Fruit fly (Drosophila melanogaster) whole organism, embryonic: ENCODE results near the gene Prp39.

Experiments used
- Adf1 ChIP-seq: fragments of 200-800 bp; sonication (Bioruptor generic); IDR thresholded peaks from 2 replicates; pipeline ENCODE4 v1.3.6; 2022; ENCODE audit warnings: missing biosample characterization, missing genetic modification characterization
- CG10321 ChIP-seq: fragments of 200-800 bp; sonication (Bioruptor generic); IDR thresholded peaks from 2 replicates; pipeline ENCODE4 v1.3.6; 2022; ENCODE audit warnings: missing biosample characterization, missing genetic modification characterization
- CG10366 ChIP-seq: fragments of 200-800 bp; sonication (Bioruptor generic); IDR thresholded peaks from 2 replicates; pipeline ENCODE4 v1.3.6; 2022; ENCODE audit warnings: missing biosample characterization, missing genetic modification characterization
- CG10979 ChIP-seq: fragments of 200-800 bp; sonication (Bioruptor generic); optimal IDR thresholded peaks from 2 replicates; lab custom pipeline; 2018; ENCODE audit warnings: missing biosample characterization, mild to moderate bottlenecking, missing genetic modification characterization, moderate library complexity
- CG11398 ChIP-seq: fragments of 200-800 bp; sonication (Bioruptor generic); optimal IDR thresholded peaks from 2 replicates; lab custom pipeline; 2016; ENCODE audit warnings: missing biosample characterization, missing genetic modification characterization
- CG11560 ChIP-seq: fragments of 200-800 bp; sonication (Bioruptor generic); IDR thresholded peaks from 3 replicates; pipeline ENCODE4 v1.3.6; 2022; ENCODE audit warnings: missing biosample characterization, missing genetic modification characterization
- CG15073 ChIP-seq: fragments of 200-800 bp; sonication (Bioruptor generic); optimal IDR thresholded peaks from 2 replicates; lab custom pipeline; 2016; ENCODE audit warnings: missing biosample characterization, missing genetic modification characterization
- CG15479 ChIP-seq: fragments of 200-800 bp; sonication (Bioruptor generic); optimal IDR thresholded peaks from 3 replicates; lab custom pipeline; 2019; ENCODE audit warnings: missing biosample characterization, mild to moderate bottlenecking, missing genetic modification characterization, moderate library complexity
- CG15601 ChIP-seq: fragments of 200-800 bp; sonication (Bioruptor generic); optimal IDR thresholded peaks from 3 replicates; lab custom pipeline; 2019; ENCODE audit warnings: missing biosample characterization, mild to moderate bottlenecking, missing genetic modification characterization, moderate library complexity
- CG1603 ChIP-seq: fragments of 200-800 bp; sonication (Bioruptor generic); optimal IDR thresholded peaks from 2 replicates; lab custom pipeline; 2019; ENCODE audit warnings: missing biosample characterization, mild to moderate bottlenecking, missing genetic modification characterization, moderate library complexity
- CG1792 ChIP-seq: fragments of 200-800 bp; sonication (Bioruptor generic); optimal IDR thresholded peaks from 2 replicates; lab custom pipeline; 2016; ENCODE audit warnings: missing biosample characterization, missing genetic modification characterization
- CG2199 ChIP-seq: fragments of 200-800 bp; sonication (Bioruptor generic); IDR thresholded peaks from 3 replicates; pipeline ENCODE4 v1.3.6; 2022; ENCODE audit warnings: missing biosample characterization, missing genetic modification characterization
- CG4617 ChIP-seq: fragments of 200-800 bp; sonication (Bioruptor generic); optimal IDR thresholded peaks from 3 replicates; lab custom pipeline; 2016; ENCODE audit warnings: missing biosample characterization, missing genetic modification characterization, borderline replicate concordance
- CTCF ChIP-seq: fragments of 200-800 bp; sonication (Bioruptor generic); optimal IDR thresholded peaks from 2 replicates; lab custom pipeline; 2017; ENCODE audit warnings: missing biosample characterization, mild to moderate bottlenecking, missing genetic modification characterization, moderate library complexity
- CrebB ChIP-seq: fragments of 200-800 bp; sonication (Bioruptor generic); optimal IDR thresholded peaks from 3 replicates; lab custom pipeline; 2018; ENCODE audit warnings: missing biosample characterization, mild to moderate bottlenecking, missing genetic modification characterization
- D ChIP-seq, 2 experiments: fragments of 200-800 bp in 1 of 2; fragments of >200 bp in 1 of 2; sonication (Bioruptor generic) in 1 of 2; optimal IDR thresholded peaks; 2 replicates in 1 of 2; 3 replicates in 1 of 2; lab custom pipeline; 2017; ENCODE audit warnings: mild to moderate bottlenecking in 1 of 2, missing biosample characterization in 1 of 2, missing genetic modification characterization in 1 of 2, missing genetic modification reagents in 1 of 2
- Dll ChIP-seq: fragments of 200-800 bp; sonication (Bioruptor generic); IDR thresholded peaks from 4 replicates; pipeline ENCODE4 v1.3.6; 2022; ENCODE audit warnings: missing biosample characterization, missing genetic modification characterization; ENCODE audit not compliant: partially characterized antibody
- Hr39 ChIP-seq: fragments of >200 bp; optimal IDR thresholded peaks from 2 replicates; lab custom pipeline; 2017
- Hr51 ChIP-seq, 2 experiments: fragments of 200-800 bp; sonication (Bioruptor generic); optimal IDR thresholded peaks; 2 replicates in 1 of 2; 3 replicates in 1 of 2; lab custom pipeline; 2016 to 2018; ENCODE audit warnings: missing biosample characterization in 2 of 2, missing genetic modification characterization in 2 of 2, mild to moderate bottlenecking in 1 of 2, moderate library complexity in 1 of 2
- Med ChIP-seq: fragments of 200-800 bp; sonication (Bioruptor generic); peaks from one replicate; lab custom pipeline; 2016; ENCODE audit warnings: missing biosample characterization, missing genetic modification characterization, mild to moderate bottlenecking, inconsistent platforms, moderate library complexity
- Mes4 ChIP-seq: fragments of 200-800 bp; sonication (Bioruptor generic); optimal IDR thresholded peaks from 2 replicates; lab custom pipeline; 2016; ENCODE audit warnings: missing biosample characterization, missing genetic modification characterization
- NFAT ChIP-seq: fragments of 200-800 bp; sonication (Bioruptor generic); IDR thresholded peaks from 2 replicates; pipeline ENCODE4 v1.3.6; 2022; ENCODE audit warnings: missing biosample characterization, missing genetic modification characterization
- Nf-YC ChIP-seq: fragments of 200-800 bp; optimal IDR thresholded peaks from 3 replicates; lab custom pipeline; 2019; ENCODE audit warnings: missing biosample characterization, mild to moderate bottlenecking, missing genetic modification characterization, moderate library complexity
- Oli ChIP-seq: fragments of 200-800 bp; sonication (Bioruptor generic); optimal IDR thresholded peaks from 2 replicates; lab custom pipeline; 2018; ENCODE audit warnings: missing biosample characterization, mild to moderate bottlenecking, missing genetic modification characterization, moderate library complexity
- Stat92E ChIP-seq, 3 experiments: fragments of >200 bp in 2 of 3; fragments of 200-800 bp in 1 of 3; sonication (Bioruptor generic) in 1 of 3; optimal IDR thresholded peaks; 2 replicates each; lab custom pipeline; 2017 to 2019; ENCODE audit warnings: missing biosample characterization in 3 of 3, missing genetic modification characterization in 3 of 3, mild to moderate bottlenecking in 1 of 3, moderate library complexity in 1 of 3
- Tbp ChIP-seq: fragments of >200 bp; optimal IDR thresholded peaks from 2 replicates; lab custom pipeline; 2018; ENCODE audit warnings: missing biosample characterization, missing genetic modification characterization
- Trl ChIP-seq, 3 experiments: fragments of >200 bp in 2 of 3; fragments of 200-800 bp in 1 of 3; sonication (Bioruptor generic) in 1 of 3; optimal IDR thresholded peaks; 2 replicates in 1 of 3; 3 replicates in 2 of 3; lab custom pipeline; 2016 to 2017; ENCODE audit warnings: missing biosample characterization in 1 of 3, missing genetic modification characterization in 1 of 3
- abd-A ChIP-seq: fragments of 200-800 bp; sonication (Bioruptor generic); optimal IDR thresholded peaks from 3 replicates; lab custom pipeline; 2019; ENCODE audit warnings: missing biosample characterization, mild to moderate bottlenecking, missing genetic modification characterization, moderate library complexity
- az2 ChIP-seq: fragments of 200-800 bp; sonication (Bioruptor generic); optimal IDR thresholded peaks from 3 replicates; lab custom pipeline; 2016; ENCODE audit warnings: missing biosample characterization, missing genetic modification characterization
- br ChIP-seq: fragments of >200 bp; optimal IDR thresholded peaks from 2 replicates; lab custom pipeline; 2017
- croc ChIP-seq: fragments of 200-800 bp; sonication (Bioruptor generic); conservative IDR thresholded peaks from 3 replicates; pipeline ENCODE4 v1.3.6; 2022; ENCODE audit warnings: missing biosample characterization, missing genetic modification characterization
- eve ChIP-seq, 2 experiments: fragments of >200 bp; optimal IDR thresholded peaks; 2 replicates each; lab custom pipeline; 2017; ENCODE audit warnings: missing biosample characterization in 2 of 2, missing genetic modification characterization in 2 of 2
- grn ChIP-seq: fragments of 200-800 bp; sonication (Bioruptor generic); optimal IDR thresholded peaks from 3 replicates; lab custom pipeline; 2017; ENCODE audit warnings: missing biosample characterization, missing genetic modification characterization
- gsb-n ChIP-seq: fragments of 200-800 bp; sonication (Bioruptor generic); optimal IDR thresholded peaks from 3 replicates; lab custom pipeline; 2018; ENCODE audit warnings: missing biosample characterization, mild to moderate bottlenecking, missing genetic modification characterization
- hbn ChIP-seq: fragments of 200-800 bp; sonication (Bioruptor generic); IDR thresholded peaks from 2 replicates; pipeline ENCODE4 v1.3.6; 2022; ENCODE audit warnings: missing biosample characterization, missing genetic modification characterization; ENCODE audit not compliant: partially characterized antibody
- hkb ChIP-seq, 2 experiments: fragments of 200-800 bp in 1 of 2; fragments of >200 bp in 1 of 2; sonication (Bioruptor generic) in 1 of 2; IDR thresholded peaks in 1 of 2; optimal IDR thresholded peaks in 1 of 2; 2 replicates each; pipeline versions ENCODE4 v1.3.6 to Lab custom; 2017 to 2022; ENCODE audit warnings: missing biosample characterization in 1 of 2, missing genetic modification characterization in 1 of 2
- hth ChIP-seq: fragments of >200 bp; optimal IDR thresholded peaks from 2 replicates; lab custom pipeline; 2017; ENCODE audit warnings: inconsistent platforms
- luna ChIP-seq: fragments of 200-800 bp; sonication (Bioruptor generic); optimal IDR thresholded peaks from 2 replicates; lab custom pipeline; 2016; ENCODE audit warnings: missing biosample characterization, missing genetic modification characterization
- maf-S ChIP-seq: fragments of 200-800 bp; sonication (Bioruptor generic); optimal IDR thresholded peaks from 2 replicates; lab custom pipeline; 2016; ENCODE audit warnings: missing biosample characterization, missing genetic modification characterization
- mld ChIP-seq: fragments of 200-800 bp; sonication (Bioruptor generic); IDR thresholded peaks from 3 replicates; pipeline ENCODE4 v1.3.6; 2022; ENCODE audit warnings: missing biosample characterization, missing genetic modification characterization; ENCODE audit not compliant: partially characterized antibody
- nerfin-1 ChIP-seq: fragments of 200-800 bp; sonication (Bioruptor generic); optimal IDR thresholded peaks from 3 replicates; lab custom pipeline; 2019; ENCODE audit warnings: missing biosample characterization, mild to moderate bottlenecking, missing genetic modification characterization, moderate library complexity
- nmo ChIP-seq: fragments of 200-800 bp; sonication (Bioruptor generic); optimal IDR thresholded peaks from 2 replicates; lab custom pipeline; 2018; ENCODE audit warnings: missing biosample characterization, mild to moderate bottlenecking, missing genetic modification characterization, moderate library complexity
- p53 ChIP-seq: fragments of 200-800 bp; sonication (Bioruptor generic); optimal IDR thresholded peaks from 2 replicates; lab custom pipeline; 2016; ENCODE audit warnings: missing biosample characterization, missing genetic modification characterization
- pfk ChIP-seq: fragments of 200-800 bp; sonication (Bioruptor generic); optimal IDR thresholded peaks from 2 replicates; lab custom pipeline; 2018; ENCODE audit warnings: missing biosample characterization, mild to moderate bottlenecking, missing genetic modification characterization, moderate library complexity
- sisA ChIP-seq: fragments of 200-800 bp; sonication (Bioruptor generic); IDR thresholded peaks from 2 replicates; pipeline ENCODE4 v1.3.6; 2022; ENCODE audit warnings: missing biosample characterization, missing genetic modification characterization
- sqz ChIP-seq: fragments of 200-800 bp; sonication (Bioruptor generic); optimal IDR thresholded peaks from 3 replicates; lab custom pipeline; 2018; ENCODE audit warnings: missing biosample characterization, mild to moderate bottlenecking, missing genetic modification characterization
- sr ChIP-seq: fragments of 200-800 bp; sonication (Bioruptor generic); IDR thresholded peaks from 3 replicates; pipeline ENCODE4 v1.3.6; 2022; ENCODE audit warnings: missing biosample characterization, missing genetic modification characterization
- tgo ChIP-seq: fragments of 200-800 bp; sonication (Bioruptor generic); IDR thresholded peaks from 3 replicates; pipeline ENCODE4 v1.3.6; 2022; ENCODE audit warnings: missing biosample characterization, missing genetic modification characterization
- tio ChIP-seq: fragments of 200-800 bp; sonication (Bioruptor generic); optimal IDR thresholded peaks from 2 replicates; lab custom pipeline; 2017; ENCODE audit warnings: missing biosample characterization, missing genetic modification characterization, inconsistent platforms
- vvl ChIP-seq: fragments of 200-800 bp; sonication (Bioruptor generic); IDR thresholded peaks from 2 replicates; pipeline ENCODE4 v1.3.6; 2022; ENCODE audit warnings: missing biosample characterization, missing genetic modification characterization

Gene Prp39

dm6 chr3R:28859058-28859526 is 47.2 kb downstream of the Prp39 start, which contains the start of gene Inx3 (continued):
- TF ChIP-seq Hr51 (GFP tag; optimal IDR thresholded peaks at IDR 0.05; lab: Kevin White, UChicago) (peak in 1 of 2 experiments; percentile 1), gsb-n (no peak), Stat92E (GFP tag; optimal IDR thresholded peaks at IDR 0.05; lab: Kevin White, UChicago) (peak in 1 of 3 experiments; percentile 23), CG11560 (tag; lab: Robert Waterston, UW) (no peak), CG4617 (no peak), CrebB (tag; lab: Kevin White, UChicago) (peak; percentile 13), mld (GFP tag; lab: Robert Waterston, UW) (no peak), Adf1 (GFP tag; lab: Robert Waterston, UW) (no peak), NFAT (GFP tag; lab: Robert Waterston, UW) (peak; percentile 19; the same call in 1 of the 2 replicates), Nf-YC (tag; lab: Kevin White, UChicago) (peak; percentile 21), CG10321 (0 out of 2 replicates have a peak, but pooled peaks have one; percentile 5), sisA (GFP tag; lab: Robert Waterston, UW) (no peak), CG15073 (GFP tag; lab: Kevin White, UChicago) (no peak), CG11398 (GFP tag; lab: Kevin White, UChicago) (peak; percentile 15), maf-S (GFP tag; lab: Kevin White, UChicago) (no peak), hkb (optimal IDR thresholded peaks at IDR 0.05; lab: Kevin White, UChicago) (no peak), hkb (GFP tag; IDR thresholded peaks at IDR 0.05; lab: Robert Waterston, UW) (0 out of 2 replicates have a peak, but pooled peaks have one; percentile 10), hbn (GFP tag; lab: Robert Waterston, UW) (peak; percentile 34; the same call in 1 of the 2 replicates), p53 (GFP tag; lab: Kevin White, UChicago) (peak; percentile 58), nerfin-1 (peak; percentile 10), CG2199 (peak; percentile 89), vvl (0 out of 2 replicates have a peak, but pooled peaks have one; percentile 26)

dm6 chr3R:28860582-28860981 is 48.7 kb downstream of the Prp39 start:
- TF ChIP-seq Med (peak; percentile 46), sqz (GFP tag; lab: Kevin White, UChicago) (peak; percentile 9), luna (no peak), br (lab: Kevin White, UChicago) (no peak), az2 (GFP tag; lab: Kevin White, UChicago) (no peak), pfk (GFP tag; lab: Kevin White, UChicago) (no peak), CG1603 (tag; lab: Kevin White, UChicago) (no peak), sr (GFP tag; lab: Robert Waterston, UW) (no peak), hth (lab: Kevin White, UChicago) (no peak), CG10979 (tag; lab: Kevin White, UChicago) (no peak), Dll (GFP tag; lab: Robert Waterston, UW) (no peak), CTCF (GFP tag; lab: Kevin White, UChicago) (no peak), CG10366 (GFP tag; lab: Robert Waterston, UW) (no peak), grn (GFP tag; lab: Kevin White, UChicago) (peak; percentile 51), CG15479 (peak; percentile 9), CG10321 (no peak), croc (GFP tag; lab: Robert Waterston, UW) (no peak), Oli (tag; lab: Kevin White, UChicago) (no peak), Hr39 (lab: Kevin White, UChicago) (no peak), CG15601 (tag; lab: Kevin White, UChicago) (no peak), CG1792 (GFP tag; lab: Kevin White, UChicago) (no peak), Trl (optimal IDR thresholded peaks at IDR 0.05; lab: Kevin White, UChicago) (no peak), Trl (GFP tag; optimal IDR thresholded peaks at IDR 0.05; lab: Kevin White, UChicago) (no peak), D (optimal IDR thresholded peaks at IDR 0.05; lab: Kevin White, UChicago) (peak; percentile 18), D (GFP tag; optimal IDR thresholded peaks at IDR 0.05; lab: Kevin White, UChicago) (no peak), eve (GFP tag; optimal IDR thresholded peaks at IDR 0.05; lab: Kevin White, UChicago) (no peak), Tbp (GFP tag; lab: Kevin White, UChicago) (no peak), Mes4 (GFP tag; lab: Kevin White, UChicago) (no peak), tio (no peak), CG2199 (peak; percentile 53; the same call in 1 of the 3 replicates), nmo (GFP tag; lab: Kevin White, UChicago) (no peak), abd-A (tag; lab: Kevin White, UChicago) (peak; percentile 28), tgo (GFP tag; lab: Robert Waterston, UW) (no peak)
